Worm (Caenorhabditis elegans): ENCODE measurements around the gene pst-2.

DNA sequence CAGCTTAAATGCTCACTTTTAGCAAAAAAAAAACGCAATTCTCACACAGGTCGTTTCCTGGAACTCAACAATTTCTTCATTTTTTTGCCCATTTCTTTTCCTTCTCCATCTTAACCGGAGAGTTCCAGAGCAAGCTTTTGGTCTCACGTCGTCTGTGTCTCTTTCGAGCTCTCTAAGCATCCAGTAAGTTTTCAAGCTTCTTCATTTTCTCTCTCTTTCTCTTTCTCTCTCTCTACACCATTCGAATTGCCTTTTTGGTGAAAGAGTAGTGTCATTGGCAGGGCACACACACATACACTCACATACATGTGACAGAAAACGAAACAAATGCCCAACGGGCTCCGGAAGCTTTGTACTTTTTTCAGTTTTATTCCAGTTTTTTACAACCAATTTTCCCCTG lies 40.3 kb upstream of the pst-2 start:
- TF ChIP-seq W03F9.2 (tag; optimal IDR thresholded peaks at IDR 0.05) (no peak), dao-5 (tag; optimal IDR thresholded peaks at IDR 0.05) (no peak), him-1 (tag; optimal IDR thresholded peaks at IDR 0.05) (no peak)

Data from whole organism, L4/young adult.